Fruit fly (Drosophila melanogaster): Measurements from ENCODE around the gene rdgB.

- no peak for TF ChIP-seq Clk (GFP tag; optimal IDR thresholded peaks at IDR 0.05)
- peak; percentile 69 for TF ChIP-seq bab1 (GFP tag; optimal IDR thresholded peaks at IDR 0.05)
- TF ChIP-seq CG1620 (GFP tag; optimal IDR thresholded peaks at IDR 0.05) = peak; percentile 38
Observed at dm6 chrX:13755152-13755557, 7.4 kb upstream of the rdgB start, which contains the start of gene Pdcd4.

Data from whole organism, adult.